Worm (Caenorhabditis elegans) whole organism, mixed stage, embryonic: ENCODE data around the gene srw-62.

Experiments
- ceh-83 ChIP-seq: fragments of 200-800 bp; sonication (Bioruptor generic); optimal IDR thresholded peaks from 2 replicates; lab custom pipeline; 2018; ENCODE audit warnings: mild to moderate bottlenecking, missing genetic modification characterization, missing compliant biosample characterization
- lin-13 ChIP-seq: fragments of 150-350 bp; optimal IDR thresholded peaks from 2 replicates; lab custom pipeline; 2014; ENCODE audit warnings: missing biosample characterization, missing genetic modification characterization
- nhr-12 ChIP-seq: fragments of 150-350 bp; optimal IDR thresholded peaks from 2 replicates; lab custom pipeline; 2014; ENCODE audit warnings: missing biosample characterization, missing genetic modification characterization
- nhr-237 ChIP-seq: fragments of 150-350 bp; optimal IDR thresholded peaks from 2 replicates; lab custom pipeline; 2014; ENCODE audit warnings: missing biosample characterization, missing genetic modification characterization
- nhr-28 ChIP-seq: fragments of 150-350 bp; optimal IDR thresholded peaks from 2 replicates; lab custom pipeline; 2014; ENCODE audit warnings: missing biosample characterization, missing genetic modification characterization
- pha-4 ChIP-seq: fragments of 150-350 bp; optimal IDR thresholded peaks from 2 replicates; lab custom pipeline; 2018; ENCODE audit warnings: missing biosample characterization, missing genetic modification reagents, missing genetic modification characterization
- sem-2 ChIP-seq: fragments of 200-800 bp; sonication (Bioruptor generic); optimal IDR thresholded peaks from 2 replicates; lab custom pipeline; 2018; ENCODE audit warnings: mild to moderate bottlenecking, missing genetic modification characterization, missing compliant biosample characterization
- snpc-4 ChIP-seq: fragments of 150-350 bp; optimal IDR thresholded peaks from 2 replicates; lab custom pipeline; 2014; ENCODE audit warnings: missing biosample characterization, missing genetic modification characterization
- unc-39 ChIP-seq: fragments of 150-350 bp; optimal IDR thresholded peaks from 2 replicates; lab custom pipeline; 2014; ENCODE audit warnings: missing biosample characterization, missing genetic modification characterization
- unc-62 ChIP-seq: fragments of 150-350 bp; optimal IDR thresholded peaks from 2 replicates; lab custom pipeline; 2014; ENCODE audit warnings: missing biosample characterization, missing genetic modification reagents, missing genetic modification characterization
- ztf-11 ChIP-seq: fragments of 150-350 bp; optimal IDR thresholded peaks from 2 replicates; lab custom pipeline; 2014; ENCODE audit warnings: missing biosample characterization, missing genetic modification characterization

ce11 chrII:7851480-7851879 lies 26.3 kb downstream of the srw-62 start:
- TF ChIP-seq ztf-11 (tag; lab: Kevin White, UChicago) = no peak
- no peak for TF ChIP-seq lin-13 (tag; lab: Kevin White, UChicago)
- no peak for TF ChIP-seq ceh-83 (GFP tag; lab: Kevin White, UChicago)
- no peak for TF ChIP-seq unc-39
- no peak for TF ChIP-seq nhr-237 (tag; lab: Kevin White, UChicago)
- TF ChIP-seq nhr-28 (tag; lab: Kevin White, UChicago) = no peak
- TF ChIP-seq snpc-4 (tag; lab: Kevin White, UChicago) = no peak
- no peak for TF ChIP-seq sem-2 (GFP tag; lab: Kevin White, UChicago)
- no peak for TF ChIP-seq pha-4 (tag; lab: Kevin White, UChicago)
- TF ChIP-seq unc-62 (GFP tag; lab: Kevin White, UChicago) = no peak
- TF ChIP-seq nhr-12 (tag; lab: Kevin White, UChicago) = no peak
